In genomic region chrX:12007905-12008466, ce11 we compare ENCODE assay signal across 1 worm cellular context.
TF ChIP-seq lines count a peak whose summit lies in the region.

No protein-coding gene starts in this region.

TF ChIP-seq in whole organism, L1 larva, 84 proteins besides CTCF, POLR2A, EP300 and RAD21 (continued from another document):
- TF ChIP-seq ceh-90 (tag; optimal IDR thresholded peaks at IDR 0.05; lab: Kevin White, UChicago) (no peak), nhr-85 (tag; lab: Kevin White, UChicago) (peak; percentile 95), fkh-8 (tag; optimal IDR thresholded peaks at IDR 0.05; lab: Kevin White, UChicago) (no peak), mep-1 (tag; optimal IDR thresholded peaks at IDR 0.05; lab: Kevin White, UChicago) (peak; percentile 9), ceh-88 (GFP tag; IDR thresholded peaks at IDR 0.05; lab: Robert Waterston, UW) (no peak), F16B12.6 (tag; optimal IDR thresholded peaks at IDR 0.05; lab: Kevin White, UChicago) (no peak), nhr-20 (tag; optimal IDR thresholded peaks at IDR 0.05; lab: Kevin White, UChicago) (peak; percentile 26), lin-14 (GFP tag; optimal IDR thresholded peaks at IDR 0.05; lab: Kevin White, UChicago) (peak; percentile 72), fkh-4 (tag; optimal IDR thresholded peaks at IDR 0.05; lab: Kevin White, UChicago; ENCODE audit: borderline replicate concordance) (no peak), zag-1 (tag; optimal IDR thresholded peaks at IDR 0.05; lab: Kevin White, UChicago) (no peak), ceh-8 (GFP tag; optimal IDR thresholded peaks at IDR 0.05; lab: Kevin White, UChicago) (no peak), swsn-7 (tag; optimal IDR thresholded peaks at IDR 0.05; lab: Kevin White, UChicago) (no peak), skn-1 (tag; optimal IDR thresholded peaks at IDR 0.05; lab: Kevin White, UChicago) (no peak), blmp-1 (tag; optimal IDR thresholded peaks at IDR 0.05; lab: Kevin White, UChicago) (peak; percentile 16), sptf-1 (tag; optimal IDR thresholded peaks at IDR 0.05; lab: Kevin White, UChicago) (no peak), irx-1 (tag; optimal IDR thresholded peaks at IDR 0.05; lab: Kevin White, UChicago) (peak; percentile 47), unc-130 (tag; optimal IDR thresholded peaks at IDR 0.05; lab: Kevin White, UChicago) (no peak)
